Fruit fly (Drosophila melanogaster) whole organism, adult: ENCODE results near the gene Fer1.

Experiments used
- CG11617 ChIP-seq: fragments of 200-800 bp; sonication (Bioruptor generic); optimal IDR thresholded peaks from 2 replicates; lab custom pipeline; 2017; ENCODE audit warnings: mild to moderate bottlenecking, missing biosample characterization, missing genetic modification reagents, missing genetic modification characterization
- CG12768 ChIP-seq: fragments of 200-800 bp; sonication (Bioruptor generic); optimal IDR thresholded peaks from 2 replicates; lab custom pipeline; 2017; ENCODE audit warnings: missing biosample characterization, missing genetic modification characterization, mild to moderate bottlenecking, moderate library complexity, missing genetic modification reagents
- CG14711 ChIP-seq: fragments of 200-800 bp; sonication (Bioruptor generic); optimal IDR thresholded peaks from 2 replicates; lab custom pipeline; 2018; ENCODE audit warnings: missing biosample characterization, mild to moderate bottlenecking, missing genetic modification characterization, moderate library complexity
- CG33017 ChIP-seq: fragments of 200-800 bp; sonication (Bioruptor generic); optimal IDR thresholded peaks from 2 replicates; lab custom pipeline; 2018; ENCODE audit warnings: missing biosample characterization, mild to moderate bottlenecking, missing genetic modification characterization, moderate library complexity
- CG7045 ChIP-seq: fragments of 200-800 bp; sonication (Bioruptor generic); optimal IDR thresholded peaks from 2 replicates; lab custom pipeline; 2017; ENCODE audit warnings: missing biosample characterization, mild to moderate bottlenecking, missing genetic modification characterization
- Clk ChIP-seq: fragments of 200-800 bp; sonication (Bioruptor generic); optimal IDR thresholded peaks from 2 replicates; lab custom pipeline; 2017; ENCODE audit warnings: missing biosample characterization, missing genetic modification characterization
- Crg-1 ChIP-seq: fragments of 200-800 bp; sonication (Bioruptor generic); optimal IDR thresholded peaks from 2 replicates; lab custom pipeline; 2016; ENCODE audit warnings: missing biosample characterization, missing genetic modification characterization
- Hr96 ChIP-seq: fragments of 200-800 bp; sonication (Bioruptor generic); optimal IDR thresholded peaks from 2 replicates; lab custom pipeline; 2016; ENCODE audit warnings: missing biosample characterization, missing genetic modification characterization
- Mnt ChIP-seq: fragments of 200-800 bp; sonication (Bioruptor generic); optimal IDR thresholded peaks from 2 replicates; lab custom pipeline; 2016; ENCODE audit warnings: missing biosample characterization, mild to moderate bottlenecking, missing genetic modification characterization
- bab1 ChIP-seq: fragments of 200-800 bp; sonication (Bioruptor generic); optimal IDR thresholded peaks from 3 replicates; lab custom pipeline; 2019; ENCODE audit warnings: missing biosample characterization, mild to moderate bottlenecking, missing genetic modification characterization, moderate library complexity
- cic ChIP-seq: fragments of 200-800 bp; sonication (Bioruptor generic); optimal IDR thresholded peaks from 2 replicates; lab custom pipeline; 2017; ENCODE audit warnings: missing biosample characterization, mild to moderate bottlenecking, missing genetic modification characterization, moderate library complexity
- cnc ChIP-seq, 2 experiments: fragments of >200 bp; optimal IDR thresholded peaks; 2 replicates each; lab custom pipeline; 2017
- kay ChIP-seq: fragments of 200-800 bp; sonication (Bioruptor generic); peaks from one replicate; lab custom pipeline; 2016; ENCODE audit warnings: missing biosample characterization, missing genetic modification characterization, borderline replicate concordance
- ovo ChIP-seq: fragments of 200-800 bp; sonication (Bioruptor generic); optimal IDR thresholded peaks from 2 replicates; lab custom pipeline; 2016; ENCODE audit warnings: missing biosample characterization, missing genetic modification characterization
- pad ChIP-seq: fragments of 200-800 bp; sonication (Bioruptor generic); optimal IDR thresholded peaks from 3 replicates; lab custom pipeline; 2017; ENCODE audit warnings: missing biosample characterization, missing genetic modification characterization, mild to moderate bottlenecking, moderate library complexity, missing genetic modification reagents
- tj ChIP-seq: fragments of 200-800 bp; sonication (Bioruptor generic); optimal IDR thresholded peaks from 3 replicates; lab custom pipeline; 2017; ENCODE audit warnings: missing biosample characterization, mild to moderate bottlenecking, missing genetic modification characterization, moderate library complexity
- toe ChIP-seq: fragments of 200-800 bp; sonication (Bioruptor generic); optimal IDR thresholded peaks from 2 replicates; lab custom pipeline; 2016; ENCODE audit warnings: missing biosample characterization, missing genetic modification characterization

Fer1 gene

DNA sequence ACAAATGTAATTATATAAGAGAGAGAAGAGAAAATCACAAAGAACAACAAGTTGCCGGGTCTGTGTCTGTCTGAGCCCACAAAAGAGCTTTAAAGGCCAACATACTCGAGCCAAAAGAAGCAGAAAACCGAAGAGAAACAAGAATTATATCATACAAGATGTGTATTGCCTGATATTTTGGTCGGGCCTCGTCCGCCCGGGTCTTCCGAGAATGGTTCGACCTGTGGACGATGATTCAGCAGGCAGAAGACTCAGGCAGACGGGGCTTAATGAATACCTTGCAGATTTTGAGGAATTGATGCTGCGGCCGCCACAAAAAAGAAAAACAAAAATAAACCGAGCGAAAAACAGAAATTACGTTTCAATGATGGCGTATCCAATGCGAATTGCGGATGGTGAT, 37.0 kb downstream of the Fer1 start:
- TF ChIP-seq toe = no peak
- TF ChIP-seq ovo (GFP tag; lab: Kevin White, UChicago) = no peak
- no peak for TF ChIP-seq pad (GFP tag; lab: Kevin White, UChicago)
- TF ChIP-seq CG14711 (tag; lab: Kevin White, UChicago) = no peak
- no peak for TF ChIP-seq tj
- no peak for TF ChIP-seq CG7045 (GFP tag; lab: Kevin White, UChicago)
- no peak for TF ChIP-seq Mnt (GFP tag; lab: Kevin White, UChicago)
- no peak for TF ChIP-seq bab1 (GFP tag; lab: Kevin White, UChicago)
- no peak for TF ChIP-seq kay (GFP tag; lab: Kevin White, UChicago)
- TF ChIP-seq Hr96 = no peak
- no peak for TF ChIP-seq Clk (GFP tag; lab: Kevin White, UChicago)
- TF ChIP-seq cic (GFP tag; lab: Kevin White, UChicago) = no peak

DNA sequence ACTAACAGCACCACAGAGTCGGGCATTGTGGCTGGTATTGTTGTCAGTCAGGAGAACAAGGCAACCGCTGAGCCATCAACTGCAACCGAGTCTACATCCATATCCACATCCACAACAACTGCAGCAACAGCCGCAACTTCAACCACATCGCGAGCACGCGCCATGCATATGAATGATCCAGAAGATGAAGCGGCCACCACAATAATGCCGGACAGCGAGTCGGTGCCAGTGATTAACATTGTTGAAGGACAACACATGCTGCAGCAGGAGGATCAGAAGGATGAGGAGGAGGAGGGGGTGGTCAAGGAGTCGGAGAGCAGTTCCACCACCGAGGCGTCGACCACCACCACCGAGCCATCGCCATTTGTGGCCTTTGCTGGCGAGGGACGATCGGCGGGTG, 38.7 kb downstream of the Fer1 start:
- no peak for TF ChIP-seq cic (GFP tag; lab: Kevin White, UChicago)
- no peak for TF ChIP-seq Clk (GFP tag; lab: Kevin White, UChicago)
- no peak for TF ChIP-seq toe
- TF ChIP-seq ovo (GFP tag; lab: Kevin White, UChicago) = no peak
- TF ChIP-seq pad (GFP tag; lab: Kevin White, UChicago) = no peak
- no peak for TF ChIP-seq CG12768
- no peak for TF ChIP-seq CG11617
- no peak for TF ChIP-seq CG33017
- TF ChIP-seq Hr96 = no peak
- no peak for TF ChIP-seq bab1 (GFP tag; lab: Kevin White, UChicago)
- TF ChIP-seq cnc (optimal IDR thresholded peaks at IDR 0.05; lab: Kevin White, UChicago) = no peak
- no peak for TF ChIP-seq Crg-1 (GFP tag; lab: Kevin White, UChicago)
- TF ChIP-seq kay (GFP tag; lab: Kevin White, UChicago) = no peak
- no peak for TF ChIP-seq CG14711 (tag; lab: Kevin White, UChicago)

DNA sequence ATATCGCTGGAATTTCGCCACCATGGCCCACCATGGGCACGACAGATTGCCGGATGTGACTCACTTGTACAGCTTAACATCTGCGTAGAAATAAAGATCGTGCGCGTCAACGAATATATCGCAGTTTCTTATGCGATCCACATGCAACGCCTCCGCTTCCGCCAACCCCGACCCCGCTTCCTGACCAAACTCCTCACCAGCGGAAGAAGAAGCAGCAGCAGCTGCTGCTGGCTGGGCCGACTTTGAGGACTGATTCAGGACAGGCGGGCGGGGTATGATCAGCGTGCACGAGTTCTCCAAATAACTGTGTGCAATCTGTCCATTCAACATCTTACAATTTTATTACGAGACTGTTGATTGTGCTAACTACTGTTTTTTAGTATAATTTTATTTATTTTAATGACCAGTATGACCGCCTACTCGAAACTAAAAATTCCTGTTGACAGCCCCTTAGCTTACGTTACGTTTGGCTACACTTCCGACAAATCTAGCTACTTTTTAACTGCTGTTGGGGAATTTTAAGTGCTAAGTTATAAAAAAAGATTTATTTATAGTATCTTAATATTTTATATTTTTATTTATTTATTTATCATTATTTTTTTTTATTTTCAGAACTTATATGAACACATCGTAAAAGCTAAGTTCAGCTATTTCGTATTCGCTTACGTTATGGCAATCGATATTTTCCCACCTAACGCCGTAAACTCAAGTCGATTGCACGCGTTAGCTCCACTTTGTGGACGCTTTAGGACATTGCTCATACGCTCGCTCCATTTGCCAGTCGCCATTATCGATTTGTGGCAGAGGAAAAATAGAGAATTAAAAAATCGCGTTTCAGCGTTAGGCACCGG, 50.5 kb downstream of the Fer1 start, which contains the start of the genes CG10055 and lap:
CG10055 (minus strand) TSS at position 432 of the 851 bp plus-strand sequence.
lap (plus strand) TSS at position 753 of the 851 bp plus-strand sequence.
- peak; percentile 11 for TF ChIP-seq Mnt (GFP tag; lab: Kevin White, UChicago)
- no peak for TF ChIP-seq ovo (GFP tag; lab: Kevin White, UChicago)

DNA sequence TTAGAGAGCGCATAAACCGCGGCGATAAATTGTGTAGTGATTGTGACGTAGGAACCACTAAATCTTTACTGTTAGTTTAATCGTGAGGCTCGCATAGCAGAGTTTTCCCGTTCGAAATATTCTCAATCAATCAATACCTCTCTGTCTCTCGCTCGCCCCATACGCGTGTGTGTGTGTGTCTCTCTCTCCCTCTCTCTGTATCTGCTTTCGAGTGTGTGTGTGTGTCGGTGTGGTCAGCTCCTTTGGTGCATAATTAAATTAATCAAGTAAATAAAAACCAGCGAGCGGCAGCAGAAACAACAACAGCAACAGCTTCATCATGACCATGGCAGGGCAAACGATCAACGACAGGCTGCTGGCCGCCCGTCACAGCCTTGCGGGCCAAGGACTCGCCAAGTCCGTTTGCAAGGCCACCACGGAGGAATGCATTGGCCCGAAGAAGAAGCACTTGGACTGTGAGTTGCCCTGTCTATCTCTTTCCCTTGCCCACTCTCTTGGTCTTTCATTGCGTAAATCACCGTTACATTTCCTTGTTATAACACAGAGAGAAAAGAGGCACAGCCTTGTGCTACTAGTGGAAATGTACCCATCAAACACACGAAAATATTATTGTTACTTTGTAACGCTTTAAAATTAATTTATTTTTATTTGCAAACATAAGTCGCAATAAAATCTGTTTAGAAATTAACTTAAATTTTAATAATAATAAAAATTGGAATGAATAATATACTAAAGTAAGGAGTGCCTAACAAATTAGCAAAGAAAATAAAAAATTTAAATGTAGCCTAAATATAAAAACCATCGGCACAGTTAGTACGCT, 51.3 kb downstream of the Fer1 start:
- TF ChIP-seq bab1 (GFP tag; lab: Kevin White, UChicago) = peak; percentile 3
- no peak for TF ChIP-seq kay (GFP tag; lab: Kevin White, UChicago)
- peak; percentile 19 for TF ChIP-seq ovo (GFP tag; lab: Kevin White, UChicago)

DNA sequence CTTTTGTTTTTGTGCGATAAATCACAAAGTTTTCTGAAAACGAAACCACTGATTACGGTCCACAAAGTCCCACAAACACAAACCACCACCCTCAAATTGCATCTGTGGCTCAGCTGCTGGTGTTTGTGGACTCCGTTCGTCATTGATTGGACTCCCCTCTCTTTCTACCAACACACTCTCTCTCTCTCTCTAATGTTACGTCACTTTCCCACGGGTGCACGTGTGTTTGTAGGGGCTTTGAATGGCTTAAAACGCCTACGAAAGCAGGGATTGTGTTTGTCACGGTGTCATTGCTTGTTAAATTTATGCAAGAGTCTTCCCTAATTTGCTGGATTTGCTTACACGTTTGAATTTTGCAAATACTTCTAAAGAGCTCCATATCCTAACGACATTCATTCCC, 52.0 kb downstream of the Fer1 start:
- no peak for TF ChIP-seq Mnt (GFP tag; lab: Kevin White, UChicago)
- TF ChIP-seq tj = peak; percentile 70

DNA sequence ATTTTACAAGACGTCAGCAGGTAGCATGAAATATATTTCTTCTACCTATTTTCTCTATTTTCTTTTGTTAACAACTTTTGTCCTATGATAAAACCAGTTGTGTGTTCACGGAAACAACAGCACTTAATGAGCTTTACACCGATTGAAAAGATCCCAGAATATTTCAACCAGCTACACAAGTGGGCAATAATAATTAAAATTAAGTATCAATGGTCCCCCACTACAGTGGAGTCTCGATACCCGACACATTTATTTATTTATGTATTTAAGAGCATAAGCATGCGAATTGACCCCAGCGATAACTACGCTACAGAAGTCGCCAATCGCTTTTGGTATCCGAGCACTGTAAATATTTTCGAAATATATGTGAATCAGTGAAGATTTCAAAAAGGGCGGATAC, 52.7 kb downstream of the Fer1 start:
- no peak for TF ChIP-seq tj
- peak; percentile 67 for TF ChIP-seq kay (GFP tag; lab: Kevin White, UChicago)
